Worm (Caenorhabditis elegans): Measurements from ENCODE around the gene C06E1.11.

Gene C06E1.11

DNA sequence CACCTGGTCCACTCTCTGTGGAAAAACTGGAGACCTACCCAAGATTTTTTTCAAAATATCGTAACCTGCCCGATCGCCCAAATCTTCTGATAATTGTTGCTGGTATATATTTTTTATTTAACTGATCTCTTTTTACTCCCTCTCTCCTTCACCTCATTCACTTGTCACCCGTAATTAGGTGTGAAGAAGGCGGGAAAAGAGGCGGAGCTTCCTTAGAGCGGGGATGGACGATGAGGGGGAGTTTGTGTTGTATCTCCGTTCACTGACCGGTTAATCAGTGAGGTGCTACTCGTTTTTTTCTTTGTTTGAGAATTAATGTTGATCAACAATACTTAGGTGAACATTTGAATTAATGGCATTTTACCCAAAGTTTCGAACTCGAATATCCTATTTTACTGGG, 5.9 kb upstream of the C06E1.11 start, which contains the start of gene ceh-16:
ceh-16 (plus strand) TSS at position 301 of the 400 bp plus-strand sequence.
- TF ChIP-seq F10E7.11 (tag; optimal IDR thresholded peaks at IDR 0.05) = no peak
- TF ChIP-seq hmg-20 (GFP tag; IDR thresholded peaks at IDR 0.05) = no peak
- no peak for TF ChIP-seq ceh-58 (GFP tag; IDR thresholded peaks at IDR 0.05)
- no peak for TF ChIP-seq aptf-3 (GFP tag; IDR thresholded peaks at IDR 0.05)
- TF ChIP-seq nfya-1 (tag; optimal IDR thresholded peaks at IDR 0.05; ENCODE audit: borderline replicate concordance, insufficient read depth) = no peak
- TF ChIP-seq ztf-28 (GFP tag; IDR thresholded peaks at IDR 0.05) = no peak
- TF ChIP-seq madf-8 (GFP tag; conservative IDR thresholded peaks at IDR 0.05) = no peak
- TF ChIP-seq attf-5 (GFP tag; optimal IDR thresholded peaks at IDR 0.05) = no peak
- TF ChIP-seq K11D2.4 (GFP tag; IDR thresholded peaks at IDR 0.05) = no peak
- no peak for TF ChIP-seq tlf-1 (GFP tag; optimal IDR thresholded peaks at IDR 0.05)
- no peak for TF ChIP-seq ets-4 (GFP tag; optimal IDR thresholded peaks at IDR 0.05)
- no peak for TF ChIP-seq hlh-12 (tag; optimal IDR thresholded peaks at IDR 0.05)
- no peak for TF ChIP-seq nfya-2 (GFP tag; IDR thresholded peaks at IDR 0.05)

DNA sequence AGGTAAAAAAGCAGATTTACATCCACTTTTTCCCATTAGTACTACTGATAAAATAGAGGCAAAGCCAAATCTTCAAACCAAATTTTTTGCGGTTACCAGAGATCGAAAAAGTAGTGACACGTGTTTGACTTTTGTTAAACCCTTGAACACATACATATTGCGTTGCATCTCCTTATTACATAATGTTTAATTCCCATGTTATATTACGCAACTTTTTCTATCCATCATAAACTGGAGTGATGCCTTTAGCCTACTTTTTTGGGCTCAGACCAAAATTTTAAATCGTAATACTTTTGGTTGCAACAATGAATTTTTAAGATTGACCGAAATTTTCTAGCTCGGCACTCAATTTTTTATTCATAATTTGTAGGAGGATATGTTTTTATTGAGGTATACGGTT, 5.5 kb upstream of the C06E1.11 start:
- TF ChIP-seq ztf-3 (GFP tag; optimal IDR thresholded peaks at IDR 0.05) = no peak
- no peak for TF ChIP-seq Y79H2A.3 (GFP tag; conservative IDR thresholded peaks at IDR 0.05)
- no peak for TF ChIP-seq F52B5.7 (tag; optimal IDR thresholded peaks at IDR 0.05)
- no peak for TF ChIP-seq akir-1 (GFP tag; optimal IDR thresholded peaks at IDR 0.05)
- TF ChIP-seq rpc-1 (optimal IDR thresholded peaks at IDR 0.05) = no peak
- TF ChIP-seq rpc-1 (tag; optimal IDR thresholded peaks at IDR 0.05) = no peak
- no peak for TF ChIP-seq F57C9.4 (tag; optimal IDR thresholded peaks at IDR 0.05)
- no peak for TF ChIP-seq ccch-3 (GFP tag; optimal IDR thresholded peaks at IDR 0.05)
- no peak for TF ChIP-seq F23B12.7 (tag; optimal IDR thresholded peaks at IDR 0.05; ENCODE audit: insufficient read depth)
- TF ChIP-seq mcd-1 (GFP tag; IDR thresholded peaks at IDR 0.05) = no peak
- no peak for TF ChIP-seq lsy-27 (tag; optimal IDR thresholded peaks at IDR 0.05; ENCODE audit: borderline replicate concordance, insufficient read depth)
- no peak for TF ChIP-seq D2030.7 (GFP tag; IDR thresholded peaks at IDR 0.05)
- no peak for TF ChIP-seq lag-1 (GFP tag; IDR thresholded peaks at IDR 0.05)
- TF ChIP-seq ekl-4 (GFP tag; IDR thresholded peaks at IDR 0.05) = no peak
- no peak for TF ChIP-seq lin-26 (GFP tag; IDR thresholded peaks at IDR 0.05)
- no peak for TF ChIP-seq hsf-1 (GFP tag; IDR thresholded peaks at IDR 0.05)
- no peak for TF ChIP-seq madf-8 (GFP tag; conservative IDR thresholded peaks at IDR 0.05)
- no peak for TF ChIP-seq madf-3 (GFP tag; IDR thresholded peaks at IDR 0.05)

DNA sequence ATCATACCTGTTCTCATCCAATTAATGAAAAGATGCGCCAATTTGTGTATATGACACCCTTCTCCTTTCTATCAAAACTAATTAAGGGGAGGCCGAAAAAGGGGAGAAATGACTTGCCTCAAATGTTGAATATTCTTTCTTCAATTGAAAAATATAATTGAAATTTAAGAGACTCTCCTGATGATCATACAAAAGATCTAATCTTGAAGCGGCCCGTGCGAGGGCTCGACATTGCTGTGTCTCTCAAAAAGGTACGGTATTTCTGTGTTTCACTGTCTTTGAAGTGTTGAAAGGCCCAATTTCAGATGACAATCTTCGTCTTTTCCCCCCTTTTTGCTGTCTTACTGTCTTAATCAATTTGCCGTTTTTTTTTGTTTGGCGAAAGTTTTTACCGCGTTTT, 4.5 kb upstream of the C06E1.11 start:
- TF ChIP-seq attf-3 (GFP tag; conservative IDR thresholded peaks at IDR 0.05) (no peak), lsy-27 (tag; optimal IDR thresholded peaks at IDR 0.05; ENCODE audit: borderline replicate concordance, insufficient read depth) (no peak), tlf-1 (GFP tag; optimal IDR thresholded peaks at IDR 0.05) (no peak), hrde-1 (tag; optimal IDR thresholded peaks at IDR 0.05; ENCODE audit: borderline replicate concordance) (no peak), ztf-6 (GFP tag; IDR thresholded peaks at IDR 0.05) (no peak), F49E8.2 (tag; optimal IDR thresholded peaks at IDR 0.05; ENCODE audit: insufficient read depth) (no peak), snpc-1.1 (tag; optimal IDR thresholded peaks at IDR 0.05; ENCODE audit: insufficient read depth) (no peak), F33H1.4 (GFP tag; IDR thresholded peaks at IDR 0.05) (no peak), athp-1 (tag; optimal IDR thresholded peaks at IDR 0.05) (no peak), lin-26 (GFP tag; IDR thresholded peaks at IDR 0.05) (no peak), die-1 (tag; optimal IDR thresholded peaks at IDR 0.05) (no peak), ccch-3 (GFP tag; optimal IDR thresholded peaks at IDR 0.05) (no peak), ZK185.1 (tag; optimal IDR thresholded peaks at IDR 0.05; ENCODE audit: poor library complexity, severe bottlenecking) (no peak), atf-7 (tag; optimal IDR thresholded peaks at IDR 0.05) (no peak), attf-5 (GFP tag; optimal IDR thresholded peaks at IDR 0.05) (no peak), madf-3 (GFP tag; IDR thresholded peaks at IDR 0.05) (no peak), hlh-12 (tag; optimal IDR thresholded peaks at IDR 0.05) (no peak), sptf-2 (GFP tag; optimal IDR thresholded peaks at IDR 0.05) (no peak), F52B5.7 (tag; optimal IDR thresholded peaks at IDR 0.05) (no peak)
